Fruit fly (Drosophila melanogaster): ENCODE measurements around the gene sinah.
A peak's percentile ranks its signal among the peaks of the same experiment; 100 is the strongest.

sinah gene

dm6 chr3L:16873127-16873543 lies 14.3 kb downstream of the sinah start (continued):
- TF ChIP-seq esn (GFP tag; optimal IDR thresholded peaks at IDR 0.05) = no peak
- TF ChIP-seq Gug (GFP tag; IDR thresholded peaks at IDR 0.05) = no peak
- no peak for TF ChIP-seq CG8119 (GFP tag; IDR thresholded peaks at IDR 0.05)
- TF ChIP-seq fd85E (GFP tag; optimal IDR thresholded peaks at IDR 0.05) = no peak
- TF ChIP-seq ss (GFP tag; optimal IDR thresholded peaks at IDR 0.05) = peak; percentile 60 to 73
- peak; percentile 75 for TF ChIP-seq CG6808 (GFP tag; optimal IDR thresholded peaks at IDR 0.05)
- no peak for TF ChIP-seq OdsH (GFP tag; optimal IDR thresholded peaks at IDR 0.05)
- no peak for TF ChIP-seq net (GFP tag; optimal IDR thresholded peaks at IDR 0.05)
- peak; percentile 74 for TF ChIP-seq Lpt (GFP tag; optimal IDR thresholded peaks at IDR 0.05)
- no peak for TF ChIP-seq Hr38 (GFP tag; optimal IDR thresholded peaks at IDR 0.05)
- TF ChIP-seq Hr39 (GFP tag; optimal IDR thresholded peaks at IDR 0.05) = no peak
- peak; percentile 18 for TF ChIP-seq CG16779 (tag; optimal IDR thresholded peaks at IDR 0.05)
- TF ChIP-seq Ets21C (GFP tag; optimal IDR thresholded peaks at IDR 0.05) = no peak
- no peak for TF ChIP-seq CG8632 (GFP tag; optimal IDR thresholded peaks at IDR 0.05)
- no peak for TF ChIP-seq lz (GFP tag; optimal IDR thresholded peaks at IDR 0.05)
- TF ChIP-seq Eip78C (GFP tag) = peak; percentile 93
- TF ChIP-seq CG31627 (GFP tag; optimal IDR thresholded peaks at IDR 0.05) = no peak
- TF ChIP-seq cyc (GFP tag; optimal IDR thresholded peaks at IDR 0.05) = no peak
- no peak for TF ChIP-seq pdm3 (GFP tag; optimal IDR thresholded peaks at IDR 0.05)
- peak; percentile 68 for TF ChIP-seq CG3919 (GFP tag; optimal IDR thresholded peaks at IDR 0.05)
- TF ChIP-seq achi (GFP tag; optimal IDR thresholded peaks at IDR 0.05) = no peak

- no peak for TF ChIP-seq fkh (GFP tag; optimal IDR thresholded peaks at IDR 0.05)
- TF ChIP-seq vri (GFP tag; optimal IDR thresholded peaks at IDR 0.05) = peak; percentile 61
- TF ChIP-seq CG1621 (tag; optimal IDR thresholded peaks at IDR 0.05) = no peak
- TF ChIP-seq CG3032 (tag; optimal IDR thresholded peaks at IDR 0.05) = no peak
- no peak for TF ChIP-seq dac (GFP tag; optimal IDR thresholded peaks at IDR 0.05)
- no peak for TF ChIP-seq CG11902 (GFP tag; optimal IDR thresholded peaks at IDR 0.05)
- no peak for TF ChIP-seq esn (GFP tag; optimal IDR thresholded peaks at IDR 0.05)
- TF ChIP-seq svp (GFP tag) = no peak
- TF ChIP-seq dsx (GFP tag; optimal IDR thresholded peaks at IDR 0.05; ENCODE audit: poor library complexity, severe bottlenecking) = no peak
- 0 out of 3 replicates have a peak, but pooled peaks have one; percentile 7 for TF ChIP-seq eg (GFP tag; IDR thresholded peaks at IDR 0.05)
- TF ChIP-seq Hr38 (GFP tag; optimal IDR thresholded peaks at IDR 0.05) = no peak
- TF ChIP-seq Sox15 (GFP tag; optimal IDR thresholded peaks at IDR 0.05) = no peak
- TF ChIP-seq Sox102F (GFP tag; optimal IDR thresholded peaks at IDR 0.05) = no peak
- TF ChIP-seq CG32006 (GFP tag; optimal IDR thresholded peaks at IDR 0.05) = no peak
- TF ChIP-seq CG4318 (GFP tag; optimal IDR thresholded peaks at IDR 0.05) = no peak
- TF ChIP-seq acj6 (GFP tag; optimal IDR thresholded peaks at IDR 0.05) = no peak
Measured at dm6 chr3L:16873679-16874078, 14.8 kb downstream of the sinah start.

dm6 chr3L:16875484-16875883 lies 16.6 kb downstream of the sinah start:
- TF ChIP-seq CG11294 (GFP tag; IDR thresholded peaks at IDR 0.05) (no peak), Eip75B (GFP tag; optimal IDR thresholded peaks at IDR 0.05) (no peak), Ets96B (tag; optimal IDR thresholded peaks at IDR 0.05) (no peak), pdm3 (GFP tag; optimal IDR thresholded peaks at IDR 0.05) (no peak), Gug (GFP tag; IDR thresholded peaks at IDR 0.05) (no peak), dsx (GFP tag; optimal IDR thresholded peaks at IDR 0.05; ENCODE audit: poor library complexity, severe bottlenecking) (no peak), CG7368 (GFP tag; optimal IDR thresholded peaks at IDR 0.05) (no peak), fd59A (GFP tag; optimal IDR thresholded peaks at IDR 0.05) (no peak), CG32006 (GFP tag; optimal IDR thresholded peaks at IDR 0.05) (no peak), Hr39 (GFP tag; optimal IDR thresholded peaks at IDR 0.05) (no peak), CG6808 (GFP tag; optimal IDR thresholded peaks at IDR 0.05) (no peak), vri (GFP tag; optimal IDR thresholded peaks at IDR 0.05) (no peak), esn (GFP tag; optimal IDR thresholded peaks at IDR 0.05) (no peak), OdsH (GFP tag; optimal IDR thresholded peaks at IDR 0.05) (no peak), net (GFP tag; optimal IDR thresholded peaks at IDR 0.05) (no peak)
